Worm (Caenorhabditis elegans) whole organism, late embryonic: ENCODE measurements around the gene dib-1.

Source experiments
- C08G9.2 ChIP-seq: sonication (generic microtip); optimal IDR thresholded peaks from 2 replicates; lab custom pipeline; 2016; ENCODE audit warnings: mild to moderate bottlenecking, missing genetic modification characterization, moderate library complexity, missing compliant biosample characterization
- C38D4.7 ChIP-seq: fragments of 200-800 bp; sonication (Bioruptor generic); optimal IDR thresholded peaks from 2 replicates; lab custom pipeline; 2018; ENCODE audit warnings: mild to moderate bottlenecking, missing genetic modification characterization, moderate library complexity, missing compliant biosample characterization
- K02D7.2 ChIP-seq: sonication (generic microtip); optimal IDR thresholded peaks from 2 replicates; lab custom pipeline; 2017; ENCODE audit warnings: mild to moderate bottlenecking, missing genetic modification characterization, missing compliant biosample characterization
- K09A11.1 ChIP-seq: sonication (generic microtip); optimal IDR thresholded peaks from 2 replicates; lab custom pipeline; 2017; ENCODE audit warnings: antibody characterized with exemption, mild to moderate bottlenecking, missing genetic modification characterization, missing compliant biosample characterization; ENCODE audit not compliant: insufficient read depth
- ceh-14 ChIP-seq: sonication (generic microtip); optimal IDR thresholded peaks from 2 replicates; lab custom pipeline; 2016; ENCODE audit warnings: missing genotype, missing genetic modification characterization, missing compliant biosample characterization
- ceh-2 ChIP-seq: sonication (generic microtip); optimal IDR thresholded peaks from 2 replicates; lab custom pipeline; 2016; ENCODE audit warnings: missing genotype, missing genetic modification characterization, missing compliant biosample characterization
- ceh-24 ChIP-seq: sonication (generic microtip); optimal IDR thresholded peaks from 2 replicates; lab custom pipeline; 2016; ENCODE audit warnings: mild to moderate bottlenecking, missing genetic modification characterization, missing compliant biosample characterization
- ceh-30 ChIP-seq: fragments of 150-350 bp; optimal IDR thresholded peaks from 2 replicates; lab custom pipeline; 2014; ENCODE audit warnings: missing biosample characterization, missing genetic modification characterization
- ceh-9 ChIP-seq: sonication (generic microtip); optimal IDR thresholded peaks from 2 replicates; lab custom pipeline; 2016; ENCODE audit warnings: mild to moderate bottlenecking, missing genetic modification characterization, inconsistent platforms, missing compliant biosample characterization
- che-1 ChIP-seq: sonication (generic microtip); optimal IDR thresholded peaks from 2 replicates; lab custom pipeline; 2016; ENCODE audit warnings: mild to moderate bottlenecking, missing genetic modification characterization, missing compliant biosample characterization
- dmd-4 ChIP-seq: sonication (generic microtip); optimal IDR thresholded peaks from 2 replicates; lab custom pipeline; 2016; ENCODE audit warnings: borderline replicate concordance, missing genetic modification characterization, missing compliant biosample characterization
- elt-2 ChIP-seq: sonication (generic microtip); optimal IDR thresholded peaks from 2 replicates; lab custom pipeline; 2016; ENCODE audit warnings: missing genetic modification reagents, missing genetic modification characterization, missing compliant biosample characterization
- fkh-10 ChIP-seq: fragments of 150-350 bp; optimal IDR thresholded peaks from 2 replicates; lab custom pipeline; 2014; ENCODE audit warnings: missing biosample characterization, missing genetic modification reagents, missing genetic modification characterization
- fkh-6 ChIP-seq: sonication (generic microtip); optimal IDR thresholded peaks from 2 replicates; lab custom pipeline; 2016; ENCODE audit warnings: missing genetic modification characterization, missing compliant biosample characterization
- gmeb-2 ChIP-seq: sonication (generic microtip); optimal IDR thresholded peaks from 2 replicates; lab custom pipeline; 2016; ENCODE audit warnings: missing genetic modification characterization, inconsistent platforms, missing compliant biosample characterization
- hlh-30 ChIP-seq: sonication (generic microtip); optimal IDR thresholded peaks from 2 replicates; lab custom pipeline; 2017; ENCODE audit warnings: antibody characterized with exemption, missing genetic modification characterization, missing compliant biosample characterization; ENCODE audit not compliant: insufficient read depth
- hlh-6 ChIP-seq: sonication (generic microtip); optimal IDR thresholded peaks from 2 replicates; lab custom pipeline; 2016; ENCODE audit warnings: missing genotype, missing genetic modification characterization, missing compliant biosample characterization
- lim-6 ChIP-seq: sonication (generic microtip); optimal IDR thresholded peaks from 2 replicates; lab custom pipeline; 2016; ENCODE audit warnings: missing genetic modification characterization, missing compliant biosample characterization
- madf-2 ChIP-seq: sonication (generic microtip); optimal IDR thresholded peaks from 2 replicates; lab custom pipeline; 2017; ENCODE audit warnings: missing genetic modification characterization, missing compliant biosample characterization
- mec-3 ChIP-seq: sonication (generic microtip); optimal IDR thresholded peaks from 2 replicates; lab custom pipeline; 2016; ENCODE audit warnings: borderline replicate concordance, missing genetic modification characterization, missing compliant biosample characterization
- nfya-1 ChIP-seq: sonication (generic microtip); optimal IDR thresholded peaks from 2 replicates; lab custom pipeline; 2017; ENCODE audit warnings: missing genetic modification characterization, mild to moderate bottlenecking, missing compliant biosample characterization, antibody characterized with exemption, moderate library complexity
- nhr-232 ChIP-seq: sonication (generic microtip); optimal IDR thresholded peaks from 2 replicates; lab custom pipeline; 2016; ENCODE audit warnings: missing genetic modification characterization, missing compliant biosample characterization
- npax-4 ChIP-seq: sonication (generic microtip); optimal IDR thresholded peaks from 2 replicates; lab custom pipeline; 2016; ENCODE audit warnings: missing genetic modification characterization, missing compliant biosample characterization
- pag-3 ChIP-seq: sonication (generic microtip); optimal IDR thresholded peaks from 2 replicates; lab custom pipeline; 2016; ENCODE audit warnings: missing compliant biosample characterization, missing genetic modification characterization, borderline replicate concordance
- pat-9 ChIP-seq: fragments of 200-800 bp; sonication (Bioruptor generic); optimal IDR thresholded peaks from 2 replicates; lab custom pipeline; 2018; ENCODE audit warnings: mild to moderate bottlenecking, missing genetic modification characterization, moderate library complexity, missing compliant biosample characterization
- pha-4 ChIP-seq: fragments of 150-350 bp; optimal IDR thresholded peaks from 2 replicates; lab custom pipeline; 2018; ENCODE audit warnings: missing biosample characterization, missing genetic modification reagents, missing genetic modification characterization
- ref-2 ChIP-seq: sonication (generic microtip); optimal IDR thresholded peaks from 2 replicates; lab custom pipeline; 2016; ENCODE audit warnings: missing genetic modification characterization, missing compliant biosample characterization
- sdc-2 ChIP-seq: sonication (generic microtip); optimal IDR thresholded peaks from 2 replicates; lab custom pipeline; 2016; ENCODE audit warnings: missing genotype, missing genetic modification characterization, missing compliant biosample characterization
- tbx-7 ChIP-seq: sonication (generic microtip); optimal IDR thresholded peaks from 2 replicates; lab custom pipeline; 2016; ENCODE audit warnings: missing genotype, missing genetic modification characterization, missing compliant biosample characterization
- unc-3 ChIP-seq, 2 experiments: fragments of 200-800 bp in 1 of 2; sonication (Bioruptor generic) in 1 of 2; sonication (generic microtip) in 1 of 2; conservative IDR thresholded peaks in 1 of 2; optimal IDR thresholded peaks in 1 of 2; 2 replicates each; pipeline versions ENCODE4 v1.3.6 to Lab custom; 2016 to 2022; ENCODE audit warnings: missing compliant biosample characterization in 2 of 2, missing genetic modification characterization in 2 of 2, missing genetic modification reagents in 1 of 2
- unc-55 ChIP-seq: sonication (generic microtip); optimal IDR thresholded peaks from 2 replicates; lab custom pipeline; 2017; ENCODE audit warnings: missing biosample characterization, missing genetic modification reagents, missing genetic modification characterization
- ztf-16 ChIP-seq: sonication (generic microtip); optimal IDR thresholded peaks from 2 replicates; lab custom pipeline; 2017; ENCODE audit warnings: missing genetic modification characterization, missing compliant biosample characterization

The dib-1 gene

ce11 chrIV:2858734-2859133 lies 31.9 kb upstream of the dib-1 start:
- TF ChIP-seq C38D4.7 (no peak), hlh-30 (tag; lab: Kevin White, UChicago) (no peak), npax-4 (no peak), nhr-232 (tag; lab: Kevin White, UChicago) (no peak), che-1 (tag; lab: Kevin White, UChicago) (no peak), pat-9 (tag; lab: Kevin White, UChicago) (no peak), fkh-10 (GFP tag; lab: Kevin White, UChicago) (no peak)

ce11 chrIV:2864743-2865142 lies 25.9 kb upstream of the dib-1 start, which contains the start of gene Y54G2A.16:
Gene Y54G2A.16, minus strand, starts transcription at chrIV:2864843.
- TF ChIP-seq ceh-2 (tag; lab: Kevin White, UChicago) (no peak), ceh-14 (tag; lab: Kevin White, UChicago) (no peak)

- TF ChIP-seq unc-55 (GFP tag; lab: Kevin White, UChicago) (peak; percentile 20), pha-4 (tag; lab: Kevin White, UChicago) (no peak)
Observed at ce11 chrIV:2885260-2885659, 5.4 kb upstream of the dib-1 start.

ce11 chrIV:2886655-2887054 lies 4.0 kb upstream of the dib-1 start, which contains the start of gene dml-1:
Gene dml-1, plus strand, starts transcription at chrIV:2886955.
- TF ChIP-seq madf-2 (tag; lab: Kevin White, UChicago), result no peak
- peak; percentile 64 for TF ChIP-seq nfya-1 (tag; lab: Kevin White, UChicago)

- TF ChIP-seq mec-3 (tag; lab: Kevin White, UChicago), result peak; percentile 13
- no peak for TF ChIP-seq hlh-6 (tag; lab: Kevin White, UChicago)
- TF ChIP-seq, all 69 proteins: peak for 1
Observed at ce11 chrIV:2887245-2887644, 3.4 kb upstream of the dib-1 start.

- TF ChIP-seq lim-6 (tag; lab: Kevin White, UChicago), result no peak
- TF ChIP-seq ref-2 (tag; lab: Kevin White, UChicago), result peak; percentile 7
- TF ChIP-seq, all 69 proteins: peak for 1
Observed at ce11 chrIV:2888496-2889101, 2.1 kb upstream of the dib-1 start.

ce11 chrIV:2891535-2892233 lies 1.0 kb downstream of the dib-1 start:
- TF ChIP-seq ceh-24 (tag; lab: Kevin White, UChicago), result no peak
- peak; percentile 47 for TF ChIP-seq dmd-4 (tag; lab: Kevin White, UChicago)
- TF ChIP-seq pag-3, result no peak
- TF ChIP-seq sdc-2 (tag; lab: Kevin White, UChicago), result no peak
- TF ChIP-seq ceh-30 (tag; lab: Kevin White, UChicago), result no peak
- TF ChIP-seq tbx-7 (tag; lab: Kevin White, UChicago), result no peak
- no peak for TF ChIP-seq ztf-16 (tag; lab: Kevin White, UChicago)
- no peak for TF ChIP-seq elt-2 (tag; lab: Kevin White, UChicago)
- TF ChIP-seq gmeb-2 (tag; lab: Kevin White, UChicago), result no peak
- no peak for TF ChIP-seq K09A11.1 (tag; lab: Kevin White, UChicago)
- no peak for TF ChIP-seq C38D4.7
- TF ChIP-seq unc-3 (GFP tag; conservative IDR thresholded peaks at IDR 0.05; lab: Robert Waterston, UW), result no peak
- TF ChIP-seq unc-3 (tag; optimal IDR thresholded peaks at IDR 0.05; lab: Kevin White, UChicago), result no peak
- no peak for TF ChIP-seq fkh-6 (tag; lab: Kevin White, UChicago)
- TF ChIP-seq C08G9.2 (tag; lab: Kevin White, UChicago), result no peak
- TF ChIP-seq ref-2 (tag; lab: Kevin White, UChicago), result peak; percentile 42
- no peak for TF ChIP-seq K02D7.2 (tag; lab: Kevin White, UChicago)
- TF ChIP-seq ceh-9 (tag; lab: Kevin White, UChicago), result no peak
